Fruit fly (Drosophila melanogaster) whole organism, embryonic: ENCODE data around the gene CG7879.
A peak's percentile ranks its signal among the peaks of the same experiment; 100 is the strongest.

Experiments used
- ATbp ChIP-seq: fragments of 200-800 bp; sonication (Bioruptor generic); optimal IDR thresholded peaks from 2 replicates; lab custom pipeline; 2017; ENCODE audit warnings: missing biosample characterization, mild to moderate bottlenecking, missing genetic modification characterization, missing genetic modification reagents
- CG10543 ChIP-seq: fragments of 200-800 bp; sonication (Bioruptor generic); optimal IDR thresholded peaks from 3 replicates; lab custom pipeline; 2017; ENCODE audit warnings: missing biosample characterization, mild to moderate bottlenecking, missing genetic modification characterization, moderate library complexity
- CG13296 ChIP-seq: fragments of 200-800 bp; sonication (Bioruptor generic); optimal IDR thresholded peaks from 3 replicates; lab custom pipeline; 2018; ENCODE audit warnings: missing biosample characterization, mild to moderate bottlenecking, missing genetic modification characterization
- CG14667 ChIP-seq: fragments of 200-800 bp; sonication (Bioruptor generic); IDR thresholded peaks from 2 replicates; pipeline ENCODE4 v1.3.6; 2022; ENCODE audit warnings: missing biosample characterization, missing genetic modification characterization
- CG15514 ChIP-seq: fragments of 200-800 bp; sonication (Bioruptor generic); optimal IDR thresholded peaks from 3 replicates; lab custom pipeline; 2017; ENCODE audit warnings: missing biosample characterization, missing genetic modification characterization, mild to moderate bottlenecking, moderate library complexity, missing genetic modification reagents
- CG16815 ChIP-seq: fragments of 200-800 bp; sonication (Bioruptor generic); optimal IDR thresholded peaks from 3 replicates; lab custom pipeline; 2017; ENCODE audit warnings: missing biosample characterization, mild to moderate bottlenecking, missing genetic modification characterization
- CG17912 ChIP-seq: fragments of 200-800 bp; sonication (Bioruptor generic); optimal IDR thresholded peaks from 2 replicates; lab custom pipeline; 2018; ENCODE audit warnings: missing biosample characterization, mild to moderate bottlenecking, missing genetic modification characterization
- CG18011 ChIP-seq: fragments of 200-800 bp; sonication (Bioruptor generic); optimal IDR thresholded peaks from 2 replicates; lab custom pipeline; 2017; ENCODE audit warnings: missing biosample characterization, missing genetic modification characterization, mild to moderate bottlenecking, moderate library complexity, missing genotype
- CG2120 ChIP-seq: fragments of 200-800 bp; sonication (Bioruptor generic); optimal IDR thresholded peaks from 3 replicates; lab custom pipeline; 2016; ENCODE audit warnings: missing biosample characterization, missing genetic modification characterization
- CG2678 ChIP-seq: fragments of 200-800 bp; sonication (Bioruptor generic); optimal IDR thresholded peaks from 3 replicates; lab custom pipeline; 2019; ENCODE audit warnings: missing biosample characterization, mild to moderate bottlenecking, missing genetic modification characterization, moderate library complexity
- CG3065 ChIP-seq: fragments of 200-800 bp; sonication (Bioruptor generic); optimal IDR thresholded peaks from 2 replicates; lab custom pipeline; 2016; ENCODE audit warnings: missing biosample characterization, missing genetic modification characterization
- CG31365 ChIP-seq: fragments of 200-800 bp; sonication (Bioruptor generic); optimal IDR thresholded peaks from 2 replicates; lab custom pipeline; 2018; ENCODE audit warnings: missing biosample characterization, mild to moderate bottlenecking, missing genetic modification characterization
- CG33213 ChIP-seq: fragments of 200-800 bp; sonication (Bioruptor generic); optimal IDR thresholded peaks from 3 replicates; lab custom pipeline; 2016; ENCODE audit warnings: missing biosample characterization, missing genetic modification characterization
- CG34376 ChIP-seq: fragments of 200-800 bp; sonication (Bioruptor generic); optimal IDR thresholded peaks from 2 replicates; lab custom pipeline; 2018; ENCODE audit warnings: missing biosample characterization, mild to moderate bottlenecking, missing genetic modification characterization
- CG4360 ChIP-seq: fragments of 200-800 bp; sonication (Bioruptor generic); IDR thresholded peaks from 2 replicates; pipeline ENCODE4 v1.3.6; 2022; ENCODE audit warnings: missing biosample characterization, missing genetic modification characterization
- CG4404 ChIP-seq: fragments of 200-800 bp; sonication (Bioruptor generic); IDR thresholded peaks from 2 replicates; pipeline ENCODE4 v1.3.6; 2022; ENCODE audit warnings: missing biosample characterization, missing genetic modification characterization
- CG8281 ChIP-seq: fragments of 200-800 bp; sonication (Bioruptor generic); optimal IDR thresholded peaks from 2 replicates; lab custom pipeline; 2018; ENCODE audit warnings: missing biosample characterization, mild to moderate bottlenecking, missing genetic modification characterization, moderate library complexity
- CG8765 ChIP-seq: fragments of 200-800 bp; sonication (Bioruptor generic); IDR thresholded peaks from 2 replicates; pipeline ENCODE4 v1.3.6; 2022; ENCODE audit warnings: missing biosample characterization, missing genetic modification characterization
- CTCF ChIP-seq: fragments of 200-800 bp; sonication (Bioruptor generic); optimal IDR thresholded peaks from 2 replicates; lab custom pipeline; 2017; ENCODE audit warnings: missing biosample characterization, mild to moderate bottlenecking, missing genetic modification characterization, moderate library complexity
- Camta ChIP-seq: fragments of 200-800 bp; sonication (Bioruptor generic); optimal IDR thresholded peaks from 2 replicates; lab custom pipeline; 2016; ENCODE audit warnings: missing biosample characterization, missing genetic modification characterization
- Deaf1 ChIP-seq: fragments of 200-800 bp; optimal IDR thresholded peaks from 3 replicates; lab custom pipeline; 2019; ENCODE audit warnings: missing biosample characterization, mild to moderate bottlenecking, missing genetic modification characterization, moderate library complexity
- Dek ChIP-seq: fragments of 200-800 bp; sonication (Bioruptor generic); optimal IDR thresholded peaks from 3 replicates; lab custom pipeline; 2019; ENCODE audit warnings: missing biosample characterization, mild to moderate bottlenecking, missing genetic modification characterization, moderate library complexity
- Dp ChIP-seq: fragments of 200-800 bp; sonication (Bioruptor generic); optimal IDR thresholded peaks from 2 replicates; lab custom pipeline; 2018; ENCODE audit warnings: missing biosample characterization, mild to moderate bottlenecking, missing genetic modification characterization, moderate library complexity
- Eip74EF ChIP-seq, 2 experiments: fragments of 200-800 bp in 1 of 2; fragments of >200 bp in 1 of 2; sonication (Bioruptor generic) in 1 of 2; optimal IDR thresholded peaks; 2 replicates each; lab custom pipeline; 2017 to 2019; ENCODE audit warnings: missing biosample characterization in 2 of 2, missing genetic modification characterization in 2 of 2, mild to moderate bottlenecking in 1 of 2, moderate library complexity in 1 of 2
- HLH3B ChIP-seq: fragments of 200-800 bp; sonication (Bioruptor generic); IDR thresholded peaks from 2 replicates; pipeline ENCODE4 v1.3.6; 2022; ENCODE audit warnings: missing biosample characterization, missing genetic modification characterization
- HmgZ ChIP-seq: fragments of 200-800 bp; sonication (Bioruptor generic); optimal IDR thresholded peaks from 2 replicates; lab custom pipeline; 2018; ENCODE audit warnings: missing biosample characterization, mild to moderate bottlenecking, missing genetic modification characterization
- Hmr ChIP-seq: fragments of 200-800 bp; sonication (Bioruptor generic); optimal IDR thresholded peaks from 3 replicates; lab custom pipeline; 2017; ENCODE audit warnings: mild to moderate bottlenecking, missing biosample characterization, missing genetic modification reagents, missing genetic modification characterization
- NC2β ChIP-seq: fragments of 200-800 bp; sonication (Bioruptor generic); optimal IDR thresholded peaks from 2 replicates; lab custom pipeline; 2016; ENCODE audit warnings: missing biosample characterization, missing genetic modification characterization
- Ptx1 ChIP-seq: fragments of 200-800 bp; sonication (Bioruptor generic); IDR thresholded peaks from 2 replicates; pipeline ENCODE4 v1.3.6; 2022; ENCODE audit warnings: missing biosample characterization, missing genetic modification characterization
- bowl ChIP-seq: fragments of 200-800 bp; sonication (Bioruptor generic); IDR thresholded peaks from 2 replicates; pipeline ENCODE4 v1.3.6; 2022; ENCODE audit warnings: missing biosample characterization, missing genetic modification characterization
- cas ChIP-seq: fragments of 200-800 bp; sonication (Bioruptor generic); IDR thresholded peaks from 2 replicates; pipeline ENCODE4 v1.3.6; 2022; ENCODE audit warnings: missing biosample characterization, missing genetic modification characterization
- chm ChIP-seq: fragments of 200-800 bp; sonication (Bioruptor generic); IDR thresholded peaks from 2 replicates; pipeline ENCODE4 v1.3.6; 2022; ENCODE audit warnings: missing biosample characterization, missing genetic modification characterization
- dan ChIP-seq: fragments of 200-800 bp; sonication (Bioruptor generic); IDR thresholded peaks from 2 replicates; pipeline ENCODE4 v1.3.6; 2022; ENCODE audit warnings: missing biosample characterization, missing genetic modification characterization
- dmrt11E ChIP-seq: fragments of 200-800 bp; sonication (Bioruptor generic); optimal IDR thresholded peaks from 3 replicates; lab custom pipeline; 2018; ENCODE audit warnings: missing biosample characterization, mild to moderate bottlenecking, missing genetic modification characterization, moderate library complexity
- dysf ChIP-seq: fragments of 200-800 bp; sonication (Bioruptor generic); IDR thresholded peaks from 3 replicates; pipeline ENCODE4 v1.3.6; 2022; ENCODE audit warnings: missing biosample characterization, missing genetic modification characterization
- fru ChIP-seq: fragments of >200 bp; optimal IDR thresholded peaks from 2 replicates; lab custom pipeline; 2017
- gem ChIP-seq: fragments of 200-800 bp; sonication (Bioruptor generic); optimal IDR thresholded peaks from 2 replicates; lab custom pipeline; 2019; ENCODE audit warnings: missing biosample characterization, mild to moderate bottlenecking, missing genetic modification characterization, moderate library complexity
- grn ChIP-seq: fragments of 200-800 bp; sonication (Bioruptor generic); optimal IDR thresholded peaks from 3 replicates; lab custom pipeline; 2017; ENCODE audit warnings: missing biosample characterization, missing genetic modification characterization
- knrl ChIP-seq: fragments of 200-800 bp; sonication (Bioruptor generic); IDR thresholded peaks from 3 replicates; pipeline ENCODE4 v1.3.6; 2022; ENCODE audit warnings: missing biosample characterization, missing genetic modification characterization; ENCODE audit not compliant: partially characterized antibody
- lilli ChIP-seq: fragments of 200-800 bp; sonication (Bioruptor generic); optimal IDR thresholded peaks from 3 replicates; lab custom pipeline; 2016; ENCODE audit warnings: missing biosample characterization, missing genetic modification characterization
- lov ChIP-seq, 2 experiments: fragments of 200-800 bp in 1 of 2; fragments of >200 bp in 1 of 2; sonication (Bioruptor generic) in 1 of 2; IDR thresholded peaks in 1 of 2; optimal IDR thresholded peaks in 1 of 2; 2 replicates in 1 of 2; 3 replicates in 1 of 2; pipeline versions ENCODE4 v1.3.6 to Lab custom; 2017 to 2022; ENCODE audit warnings: missing biosample characterization in 1 of 2, missing genetic modification characterization in 1 of 2
- nerfin-1 ChIP-seq: fragments of 200-800 bp; sonication (Bioruptor generic); optimal IDR thresholded peaks from 3 replicates; lab custom pipeline; 2019; ENCODE audit warnings: missing biosample characterization, mild to moderate bottlenecking, missing genetic modification characterization, moderate library complexity
- pan ChIP-seq, 4 experiments: fragments of >200 bp in 3 of 4; fragments of 200-800 bp in 1 of 4; sonication (Bioruptor generic) in 1 of 4; optimal IDR thresholded peaks in 3 of 4; IDR thresholded peaks in 1 of 4; 2 replicates each; pipeline versions ENCODE4 v1.3.6 to Lab custom; 2017 to 2022; ENCODE audit warnings: missing biosample characterization in 2 of 4, missing genetic modification characterization in 2 of 4, mixed read lengths in 1 of 4
- pfk ChIP-seq: fragments of 200-800 bp; sonication (Bioruptor generic); optimal IDR thresholded peaks from 2 replicates; lab custom pipeline; 2018; ENCODE audit warnings: missing biosample characterization, mild to moderate bottlenecking, missing genetic modification characterization, moderate library complexity
- pnt ChIP-seq: fragments of 200-800 bp; sonication (Bioruptor generic); optimal IDR thresholded peaks from 3 replicates; lab custom pipeline; 2016; ENCODE audit warnings: missing biosample characterization, missing genetic modification characterization
- pros ChIP-seq: fragments of 200-800 bp; sonication (Bioruptor generic); optimal IDR thresholded peaks from 3 replicates; lab custom pipeline; 2019; ENCODE audit warnings: missing biosample characterization, mild to moderate bottlenecking, missing genetic modification characterization, moderate library complexity
- slbo ChIP-seq: fragments of 200-800 bp; sonication (Bioruptor generic); IDR thresholded peaks from 2 replicates; pipeline ENCODE4 v1.3.6; 2022; ENCODE audit warnings: missing biosample characterization, missing genetic modification characterization
- sug ChIP-seq: fragments of 200-800 bp; optimal IDR thresholded peaks from 2 replicates; lab custom pipeline; 2019; ENCODE audit warnings: missing biosample characterization, mild to moderate bottlenecking, missing genetic modification characterization, moderate library complexity
- trh ChIP-seq: fragments of 200-800 bp; sonication (Bioruptor generic); optimal IDR thresholded peaks from 2 replicates; lab custom pipeline; 2016; ENCODE audit warnings: missing biosample characterization, missing genetic modification characterization
- twi ChIP-seq: fragments of 200-800 bp; optimal IDR thresholded peaks from 2 replicates; lab custom pipeline; 2019; ENCODE audit warnings: missing biosample characterization, mild to moderate bottlenecking, missing genetic modification characterization, moderate library complexity
- usp ChIP-seq: fragments of >200 bp; optimal IDR thresholded peaks from 2 replicates; lab custom pipeline; 2017; ENCODE audit warnings: missing biosample characterization, missing genetic modification characterization

CG7879 gene

dm6 chr3L:1538314-1538854 is 30.0 kb downstream of the CG7879 start:
- TF ChIP-seq CG10543 (GFP tag; lab: Kevin White, UChicago) (peak; percentile 9), bowl (no peak), CG17912 (no peak), CG4360 (GFP tag; lab: Robert Waterston, UW) (no peak), chm (no peak), pfk (GFP tag; lab: Kevin White, UChicago) (peak; percentile 75), Eip74EF (GFP tag; optimal IDR thresholded peaks at IDR 0.05; lab: Kevin White, UChicago) (no peak), lilli (GFP tag; lab: Kevin White, UChicago) (no peak), dan (no peak), CG31365 (tag; lab: Kevin White, UChicago) (no peak), CG18011 (GFP tag; lab: Kevin White, UChicago) (no peak), CG2120 (GFP tag; lab: Kevin White, UChicago) (peak; percentile 2), CG2678 (peak; percentile 30), Camta (no peak), CG8765 (GFP tag; lab: Robert Waterston, UW) (no peak), CG34376 (GFP tag; lab: Kevin White, UChicago) (peak; percentile 35), CG15514 (peak; percentile 23), nerfin-1 (no peak), trh (GFP tag; lab: Kevin White, UChicago) (no peak), Hmr (GFP tag; lab: Kevin White, UChicago) (peak; percentile 8), CG4404 (GFP tag; lab: Robert Waterston, UW) (no peak), gem (tag; lab: Kevin White, UChicago) (peak; percentile 23), grn (GFP tag; lab: Kevin White, UChicago) (peak; percentile 80), fru (lab: Kevin White, UChicago) (no peak), ATbp (no peak), Dek (tag; lab: Kevin White, UChicago) (no peak), Ptx1 (GFP tag; lab: Robert Waterston, UW) (no peak), CG3065 (GFP tag; lab: Kevin White, UChicago) (no peak), knrl (GFP tag; lab: Robert Waterston, UW) (no peak), CG8281 (tag; lab: Kevin White, UChicago) (peak; percentile 64), cas (GFP tag; lab: Robert Waterston, UW) (no peak), HmgZ (no peak), Deaf1 (tag; lab: Kevin White, UChicago) (peak; percentile 11), dmrt11E (no peak), usp (no peak), sug (peak; percentile 53), CG13296 (GFP tag; lab: Kevin White, UChicago) (no peak), CG16815 (no peak), NC2β (GFP tag; lab: Kevin White, UChicago) (no peak), Dp (GFP tag; lab: Kevin White, UChicago) (no peak), pros (peak; percentile 87), CTCF (GFP tag; lab: Kevin White, UChicago) (no peak), CG14667 (GFP tag; lab: Robert Waterston, UW) (no peak), twi (peak; percentile 76), slbo (GFP tag; lab: Robert Waterston, UW) (no peak), CG33213 (GFP tag; lab: Kevin White, UChicago) (no peak), HLH3B (GFP tag; lab: Robert Waterston, UW) (no peak), pan (optimal IDR thresholded peaks at IDR 0.05; lab: Kevin White, UChicago) (no peak), pan (GFP tag; optimal IDR thresholded peaks at IDR 0.05 in 1 of 2, IDR thresholded peaks at IDR 0.05 in 1 of 2) (no peak), dysf (GFP tag; lab: Robert Waterston, UW) (no peak), pnt (no peak), lov (optimal IDR thresholded peaks at IDR 0.05; lab: Kevin White, UChicago) (no peak), lov (GFP tag; IDR thresholded peaks at IDR 0.05; lab: Robert Waterston, UW) (no peak)
